Worm (Caenorhabditis elegans) whole organism, L4/young adult: ENCODE measurements around the gene Y42G9A.3.

ENCODE experiments used
- W03F9.2 ChIP-seq: fragments of 150-350 bp; optimal IDR thresholded peaks from 2 replicates; lab custom pipeline; 2014; ENCODE audit warnings: missing biosample characterization, missing genetic modification characterization
- dao-5 ChIP-seq: sonication (generic microtip); optimal IDR thresholded peaks from 2 replicates; lab custom pipeline; 2016; ENCODE audit warnings: missing genotype, missing genetic modification characterization, moderate library complexity, missing compliant biosample characterization
- him-1 ChIP-seq: sonication (generic microtip); optimal IDR thresholded peaks from 2 replicates; lab custom pipeline; 2016; ENCODE audit warnings: missing genotype, missing genetic modification reagents, missing genetic modification characterization, missing compliant biosample characterization

DNA sequence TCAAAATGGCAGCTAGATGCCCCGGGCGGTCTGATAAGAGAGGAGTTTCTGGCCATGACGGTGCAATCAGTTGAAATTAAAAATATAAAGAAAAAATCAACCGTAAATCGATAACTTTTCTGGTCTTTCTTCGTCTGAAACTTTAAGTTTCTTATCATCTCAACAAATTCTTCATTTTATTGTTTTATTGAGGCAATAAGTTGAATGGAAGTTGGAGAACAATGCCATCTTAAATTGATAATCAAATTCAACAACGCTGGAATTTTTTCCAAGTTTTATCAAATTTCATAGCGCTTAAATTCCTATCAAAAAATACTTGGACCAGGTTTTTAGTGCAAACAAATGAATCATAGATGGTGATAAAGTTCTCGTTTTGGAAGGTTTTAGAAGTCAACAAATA lies 29.1 kb upstream of the Y42G9A.3 start:
- TF ChIP-seq dao-5 (tag; lab: Kevin White, UChicago) (no peak), W03F9.2 (no peak), him-1 (tag; lab: Kevin White, UChicago) (no peak)
